Worm (Caenorhabditis elegans): Measurements from ENCODE around the gene rpb-6.

ce11 chrII:10558345-10558744 lies 20.8 kb upstream of the rpb-6 start:
- no peak for TF ChIP-seq dao-5 (tag; optimal IDR thresholded peaks at IDR 0.05)
- TF ChIP-seq him-1 (tag; optimal IDR thresholded peaks at IDR 0.05) = no peak
- no peak for TF ChIP-seq W03F9.2 (tag; optimal IDR thresholded peaks at IDR 0.05)

Measured in whole organism, L4/young adult.